Fruit fly (Drosophila melanogaster) whole organism, embryonic: ENCODE measurements around the gene mio.

ENCODE experiments used
- CG10274 ChIP-seq: fragments of 200-800 bp; sonication (Bioruptor generic); optimal IDR thresholded peaks from 3 replicates; lab custom pipeline; 2017; ENCODE audit warnings: missing biosample characterization, mild to moderate bottlenecking, missing genetic modification characterization
- CG11456 ChIP-seq: fragments of 200-800 bp; sonication (Bioruptor generic); IDR thresholded peaks from 3 replicates; pipeline ENCODE4 v1.3.6; 2022; ENCODE audit warnings: missing biosample characterization, missing genetic modification characterization
- CG12155 ChIP-seq: fragments of 200-800 bp; sonication (Bioruptor generic); optimal IDR thresholded peaks from 3 replicates; lab custom pipeline; 2016; ENCODE audit warnings: missing biosample characterization, missing genetic modification characterization
- CG12659 ChIP-seq: fragments of 200-800 bp; sonication (Bioruptor generic); optimal IDR thresholded peaks from 3 replicates; lab custom pipeline; 2017; ENCODE audit warnings: mild to moderate bottlenecking, missing biosample characterization, missing genetic modification reagents, missing genetic modification characterization
- CG14441 ChIP-seq: fragments of 200-800 bp; sonication (Bioruptor generic); IDR thresholded peaks from 2 replicates; pipeline ENCODE4 v1.3.6; 2022; ENCODE audit warnings: missing biosample characterization, missing genetic modification characterization
- CG1603 ChIP-seq: fragments of 200-800 bp; sonication (Bioruptor generic); optimal IDR thresholded peaks from 2 replicates; lab custom pipeline; 2019; ENCODE audit warnings: missing biosample characterization, mild to moderate bottlenecking, missing genetic modification characterization, moderate library complexity
- CG16815 ChIP-seq: fragments of 200-800 bp; sonication (Bioruptor generic); optimal IDR thresholded peaks from 3 replicates; lab custom pipeline; 2017; ENCODE audit warnings: missing biosample characterization, mild to moderate bottlenecking, missing genetic modification characterization
- CG17385 ChIP-seq: fragments of 200-800 bp; sonication (Bioruptor generic); optimal IDR thresholded peaks from 3 replicates; lab custom pipeline; 2018; ENCODE audit warnings: missing biosample characterization, mild to moderate bottlenecking, missing genetic modification characterization
- CG4360 ChIP-seq: fragments of 200-800 bp; sonication (Bioruptor generic); IDR thresholded peaks from 2 replicates; pipeline ENCODE4 v1.3.6; 2022; ENCODE audit warnings: missing biosample characterization, missing genetic modification characterization
- CG4617 ChIP-seq: fragments of 200-800 bp; sonication (Bioruptor generic); optimal IDR thresholded peaks from 3 replicates; lab custom pipeline; 2016; ENCODE audit warnings: missing biosample characterization, missing genetic modification characterization, borderline replicate concordance
- CG6683 ChIP-seq: fragments of 200-800 bp; sonication (Bioruptor generic); optimal IDR thresholded peaks from 2 replicates; lab custom pipeline; 2017; ENCODE audit warnings: missing biosample characterization, mild to moderate bottlenecking, missing genetic modification characterization, missing genetic modification reagents
- CG7357 ChIP-seq: fragments of 200-800 bp; sonication (Bioruptor generic); IDR thresholded peaks from 3 replicates; pipeline ENCODE4 v1.3.6; 2022; ENCODE audit warnings: missing biosample characterization, missing genetic modification characterization
- CG7556 ChIP-seq: fragments of 200-800 bp; sonication (Bioruptor generic); optimal IDR thresholded peaks from 2 replicates; lab custom pipeline; 2017; ENCODE audit warnings: missing biosample characterization, mild to moderate bottlenecking, missing genetic modification characterization
- CG7786 ChIP-seq: fragments of 200-800 bp; sonication (Bioruptor generic); optimal IDR thresholded peaks from 2 replicates; lab custom pipeline; 2016; ENCODE audit warnings: missing biosample characterization, missing genetic modification characterization
- CG7839 ChIP-seq: fragments of 200-800 bp; sonication (Bioruptor generic); optimal IDR thresholded peaks from 3 replicates; lab custom pipeline; 2018; ENCODE audit warnings: missing biosample characterization, mild to moderate bottlenecking, missing genetic modification characterization, moderate library complexity
- CG9876 ChIP-seq: fragments of 200-800 bp; sonication (Bioruptor generic); optimal IDR thresholded peaks from 2 replicates; lab custom pipeline; 2016; ENCODE audit warnings: missing biosample characterization, missing genetic modification characterization
- Dip2 ChIP-seq: fragments of 200-800 bp; sonication (Bioruptor generic); IDR thresholded peaks from 2 replicates; pipeline ENCODE4 v1.3.6; 2022; ENCODE audit warnings: missing biosample characterization, missing genetic modification characterization
- Drgx ChIP-seq: fragments of 200-800 bp; sonication (Bioruptor generic); IDR thresholded peaks from 2 replicates; pipeline ENCODE4 v1.3.6; 2022; ENCODE audit warnings: missing biosample characterization, missing genetic modification characterization
- Gug ChIP-seq: fragments of 200-800 bp; sonication (Bioruptor generic); IDR thresholded peaks from 4 replicates; pipeline ENCODE4 v1.3.6; 2022; ENCODE audit warnings: missing biosample characterization, missing genetic modification characterization
- Hr51 ChIP-seq, 2 experiments: fragments of 200-800 bp; sonication (Bioruptor generic); optimal IDR thresholded peaks; 2 replicates in 1 of 2; 3 replicates in 1 of 2; lab custom pipeline; 2016 to 2018; ENCODE audit warnings: missing biosample characterization in 2 of 2, missing genetic modification characterization in 2 of 2, mild to moderate bottlenecking in 1 of 2, moderate library complexity in 1 of 2
- Jarid2 ChIP-seq: fragments of 200-800 bp; sonication (Bioruptor generic); optimal IDR thresholded peaks from 3 replicates; lab custom pipeline; 2017; ENCODE audit warnings: mild to moderate bottlenecking, missing biosample characterization, missing genetic modification reagents, missing genetic modification characterization
- Lhr ChIP-seq: fragments of 200-800 bp; sonication (Bioruptor generic); optimal IDR thresholded peaks from 3 replicates; lab custom pipeline; 2017; ENCODE audit warnings: mild to moderate bottlenecking, missing biosample characterization, missing genetic modification reagents, missing genetic modification characterization
- MBD-R2 ChIP-seq: fragments of 200-800 bp; sonication (Bioruptor generic); IDR thresholded peaks from 2 replicates; pipeline ENCODE4 v1.3.6; 2022; ENCODE audit warnings: missing biosample characterization, missing genetic modification characterization
- Opbp ChIP-seq: fragments of 200-800 bp; sonication (Bioruptor generic); IDR thresholded peaks from 3 replicates; pipeline ENCODE4 v1.3.6; 2022; ENCODE audit warnings: missing biosample characterization, missing genetic modification characterization; ENCODE audit not compliant: partially characterized antibody
- Optix ChIP-seq: fragments of 200-800 bp; sonication (Bioruptor generic); IDR thresholded peaks from 3 replicates; pipeline ENCODE4 v1.3.6; 2022; ENCODE audit warnings: missing biosample characterization, missing genetic modification characterization
- Rfx ChIP-seq: fragments of 200-800 bp; sonication (Bioruptor generic); IDR thresholded peaks from 2 replicates; pipeline ENCODE4 v1.3.6; 2022; ENCODE audit warnings: missing biosample characterization, missing genetic modification characterization
- ab ChIP-seq: fragments of 200-800 bp; sonication (Bioruptor generic); optimal IDR thresholded peaks from 2 replicates; lab custom pipeline; 2016; ENCODE audit warnings: missing biosample characterization, missing genetic modification characterization
- abd-A ChIP-seq: fragments of 200-800 bp; sonication (Bioruptor generic); optimal IDR thresholded peaks from 3 replicates; lab custom pipeline; 2019; ENCODE audit warnings: missing biosample characterization, mild to moderate bottlenecking, missing genetic modification characterization, moderate library complexity
- crc ChIP-seq: fragments of 200-800 bp; sonication (Bioruptor generic); optimal IDR thresholded peaks from 2 replicates; lab custom pipeline; 2016; ENCODE audit warnings: missing biosample characterization, missing genetic modification characterization
- disco-r ChIP-seq: fragments of 200-800 bp; sonication (Bioruptor generic); optimal IDR thresholded peaks from 2 replicates; lab custom pipeline; 2016; ENCODE audit warnings: missing biosample characterization, missing genetic modification characterization
- en ChIP-seq: fragments of 200-800 bp; sonication (Bioruptor generic); optimal IDR thresholded peaks from 2 replicates; lab custom pipeline; 2016; ENCODE audit warnings: missing biosample characterization, missing genetic modification characterization
- esg ChIP-seq: fragments of 200-800 bp; sonication (Bioruptor generic); conservative IDR thresholded peaks from 2 replicates; pipeline ENCODE4 v1.3.6; 2022; ENCODE audit warnings: missing biosample characterization, missing genetic modification characterization
- fru ChIP-seq: fragments of >200 bp; optimal IDR thresholded peaks from 2 replicates; lab custom pipeline; 2017
- fu2 ChIP-seq: fragments of 200-800 bp; sonication (Bioruptor generic); optimal IDR thresholded peaks from 2 replicates; lab custom pipeline; 2016; ENCODE audit warnings: missing biosample characterization, missing genetic modification characterization
- gce ChIP-seq: fragments of 200-800 bp; sonication (Bioruptor generic); IDR thresholded peaks from 3 replicates; pipeline ENCODE4 v1.3.6; 2022; ENCODE audit warnings: missing biosample characterization, missing genetic modification characterization
- insv ChIP-seq, 2 experiments: fragments of 200-800 bp; sonication (Bioruptor generic); optimal IDR thresholded peaks; 3 replicates each; lab custom pipeline; 2016 to 2018; ENCODE audit warnings: missing biosample characterization in 2 of 2, missing genetic modification characterization in 2 of 2
- jigr1 ChIP-seq: fragments of 200-800 bp; sonication (Bioruptor generic); IDR thresholded peaks from 3 replicates; pipeline ENCODE4 v1.3.6; 2022; ENCODE audit warnings: missing biosample characterization, missing genetic modification characterization
- jumu ChIP-seq: fragments of 200-800 bp; sonication (Bioruptor generic); optimal IDR thresholded peaks from 3 replicates; lab custom pipeline; 2016; ENCODE audit warnings: missing biosample characterization, missing genetic modification characterization
- klu ChIP-seq: fragments of 200-800 bp; sonication (Bioruptor generic); IDR thresholded peaks from 2 replicates; pipeline ENCODE4 v1.3.6; 2022; ENCODE audit warnings: missing biosample characterization, missing genetic modification characterization
- lov ChIP-seq, 2 experiments: fragments of 200-800 bp in 1 of 2; fragments of >200 bp in 1 of 2; sonication (Bioruptor generic) in 1 of 2; IDR thresholded peaks in 1 of 2; optimal IDR thresholded peaks in 1 of 2; 2 replicates in 1 of 2; 3 replicates in 1 of 2; pipeline versions ENCODE4 v1.3.6 to Lab custom; 2017 to 2022; ENCODE audit warnings: missing biosample characterization in 1 of 2, missing genetic modification characterization in 1 of 2
- nau ChIP-seq: fragments of 200-800 bp; sonication (Bioruptor generic); optimal IDR thresholded peaks from 3 replicates; lab custom pipeline; 2017; ENCODE audit warnings: missing biosample characterization, mild to moderate bottlenecking, missing genetic modification characterization, missing genetic modification reagents
- oc ChIP-seq: fragments of 200-800 bp; sonication (Bioruptor generic); optimal IDR thresholded peaks from 2 replicates; lab custom pipeline; 2018; ENCODE audit warnings: missing biosample characterization, mild to moderate bottlenecking, missing genetic modification characterization, moderate library complexity
- org-1 ChIP-seq: fragments of 200-800 bp; sonication (Bioruptor generic); optimal IDR thresholded peaks from 2 replicates; lab custom pipeline; 2017; ENCODE audit warnings: missing biosample characterization, missing genetic modification characterization
- phol ChIP-seq: fragments of 200-800 bp; sonication (Bioruptor generic); optimal IDR thresholded peaks from 3 replicates; lab custom pipeline; 2018; ENCODE audit warnings: missing biosample characterization, mild to moderate bottlenecking, missing genetic modification characterization, moderate library complexity
- rib ChIP-seq: fragments of 200-800 bp; sonication (Bioruptor generic); IDR thresholded peaks from 2 replicates; pipeline ENCODE4 v1.3.6; 2022; ENCODE audit warnings: missing biosample characterization, missing genetic modification characterization
- sob ChIP-seq: fragments of 200-800 bp; sonication (Bioruptor generic); IDR thresholded peaks from 2 replicates; pipeline ENCODE4 v1.3.6; 2022; ENCODE audit warnings: missing biosample characterization, missing genetic modification characterization
- stc ChIP-seq: fragments of 200-800 bp; sonication (Bioruptor generic); IDR thresholded peaks from 2 replicates; pipeline ENCODE4 v1.3.6; 2022; ENCODE audit warnings: missing biosample characterization, missing genetic modification characterization
- tin ChIP-seq: fragments of 200-800 bp; sonication (Bioruptor generic); optimal IDR thresholded peaks from 3 replicates; lab custom pipeline; 2016; ENCODE audit warnings: missing biosample characterization, missing genetic modification characterization
- tio ChIP-seq: fragments of 200-800 bp; sonication (Bioruptor generic); optimal IDR thresholded peaks from 2 replicates; lab custom pipeline; 2017; ENCODE audit warnings: missing biosample characterization, missing genetic modification characterization, inconsistent platforms
- vnd ChIP-seq: fragments of 200-800 bp; sonication (Bioruptor generic); IDR thresholded peaks from 3 replicates; pipeline ENCODE4 v1.3.6; 2022; ENCODE audit warnings: missing biosample characterization, missing genetic modification characterization; ENCODE audit not compliant: partially characterized antibody
- zf30C ChIP-seq: fragments of 200-800 bp; sonication (Bioruptor generic); optimal IDR thresholded peaks from 3 replicates; lab custom pipeline; 2018; ENCODE audit warnings: missing biosample characterization, mild to moderate bottlenecking, missing genetic modification characterization

Gene mio

dm6 chr2L:2179366-2179765, 37.7 kb upstream of the mio start (continued):
- peak; percentile 32 for TF ChIP-seq CG7556 (GFP tag; lab: Kevin White, UChicago)
- peak; percentile 76 for TF ChIP-seq CG1603
- TF ChIP-seq klu (GFP tag; lab: Robert Waterston, UW): peak; percentile 56
- TF ChIP-seq disco-r (GFP tag; lab: Kevin White, UChicago): peak; percentile 59
- peak; percentile 75 for TF ChIP-seq abd-A (tag; lab: Kevin White, UChicago)
- TF ChIP-seq Gug: peak; percentile 63; the same call in 2 of the 4 replicates
- peak; percentile 78 for TF ChIP-seq CG7786 (GFP tag; lab: Kevin White, UChicago)
- TF ChIP-seq Lhr (GFP tag; lab: Kevin White, UChicago): no peak
- peak; percentile 55 for TF ChIP-seq oc (tag; lab: Kevin White, UChicago)
- TF ChIP-seq nau (GFP tag; lab: Kevin White, UChicago): peak; percentile 60
- TF ChIP-seq tio (GFP tag; lab: Kevin White, UChicago): peak; percentile 59
- TF ChIP-seq Hr51 (GFP tag; optimal IDR thresholded peaks at IDR 0.05; lab: Kevin White, UChicago): peak; percentile 9 to 88
- TF ChIP-seq CG12155 (GFP tag; lab: Kevin White, UChicago): peak; percentile 75
- peak; percentile 15 for TF ChIP-seq en (GFP tag; lab: Kevin White, UChicago)
- TF ChIP-seq CG10274 (GFP tag; lab: Kevin White, UChicago): peak; percentile 41
- TF ChIP-seq Opbp: no peak
- TF ChIP-seq stc (GFP tag; lab: Robert Waterston, UW): peak; percentile 83
- TF ChIP-seq CG7357 (GFP tag; lab: Robert Waterston, UW): peak; percentile 66; the same call in 2 of the 3 replicates
- no peak for TF ChIP-seq insv (GFP tag; optimal IDR thresholded peaks at IDR 0.05; lab: Kevin White, UChicago)
- peak; percentile 83 for TF ChIP-seq phol (tag; lab: Kevin White, UChicago)
- peak; percentile 70 for TF ChIP-seq CG12659 (GFP tag; lab: Kevin White, UChicago)
- peak; percentile 54 for TF ChIP-seq jumu (GFP tag; lab: Kevin White, UChicago)
- peak; percentile 39 for TF ChIP-seq Jarid2 (GFP tag; lab: Kevin White, UChicago)
- no peak for TF ChIP-seq Dip2 (GFP tag; lab: Robert Waterston, UW)
- peak; percentile 76 for TF ChIP-seq Optix (GFP tag; lab: Robert Waterston, UW)
- peak; percentile 72; the same call in 2 of the 3 replicates for TF ChIP-seq CG11456 (GFP tag; lab: Robert Waterston, UW)
- peak; percentile 74 for TF ChIP-seq sob
- TF ChIP-seq lov (optimal IDR thresholded peaks at IDR 0.05; lab: Kevin White, UChicago): no peak
- no peak for TF ChIP-seq lov (GFP tag; IDR thresholded peaks at IDR 0.05; lab: Robert Waterston, UW)
- TF ChIP-seq Rfx (GFP tag; lab: Robert Waterston, UW): peak; percentile 86
- TF ChIP-seq CG4360 (GFP tag; lab: Robert Waterston, UW): no peak
- TF ChIP-seq gce (GFP tag; lab: Robert Waterston, UW): no peak
- TF ChIP-seq fu2: peak; percentile 79
- TF ChIP-seq zf30C: no peak
- TF ChIP-seq CG4617 (GFP tag; lab: Kevin White, UChicago): no peak
- TF ChIP-seq CG6683 (GFP tag; lab: Kevin White, UChicago): peak; percentile 22
- peak; percentile 78 for TF ChIP-seq CG7839 (tag; lab: Kevin White, UChicago)
- no peak for TF ChIP-seq vnd (GFP tag; lab: Robert Waterston, UW)
- peak; percentile 59; the same call in 1 of the 2 replicates for TF ChIP-seq esg (GFP tag; lab: Robert Waterston, UW)
- peak; percentile 27 for TF ChIP-seq CG9876 (GFP tag; lab: Kevin White, UChicago)
- peak; percentile 24 for TF ChIP-seq crc
- peak; percentile 83 for TF ChIP-seq rib (GFP tag; lab: Robert Waterston, UW)
- TF ChIP-seq CG17385 (GFP tag; lab: Kevin White, UChicago): peak; percentile 54
- peak; percentile 65 for TF ChIP-seq org-1 (GFP tag; lab: Kevin White, UChicago)
- peak; percentile 34 for TF ChIP-seq CG16815 (GFP tag; lab: Kevin White, UChicago)
- peak; percentile 41; the same call in 1 of the 2 replicates for TF ChIP-seq MBD-R2
- TF ChIP-seq jigr1 (GFP tag; lab: Robert Waterston, UW): peak; percentile 55; the same call in 2 of the 3 replicates
- TF ChIP-seq fru (lab: Kevin White, UChicago): no peak
- peak; percentile 28 for TF ChIP-seq tin (GFP tag; lab: Kevin White, UChicago)
- no peak for TF ChIP-seq Drgx (GFP tag; lab: Robert Waterston, UW)
- TF ChIP-seq ab (GFP tag; lab: Kevin White, UChicago): no peak
- TF ChIP-seq CG14441 (GFP tag; lab: Robert Waterston, UW): peak; percentile 63; the same call in 1 of the 2 replicates
